Fruit fly (Drosophila melanogaster) whole organism, wandering third instar larva: ENCODE measurements around the gene CG3744.

Source experiments
- Abd-B ChIP-seq: fragments of >200 bp; optimal IDR thresholded peaks from 2 replicates; lab custom pipeline; 2017; ENCODE audit warnings: missing biosample characterization, missing genetic modification characterization
- CG32264 ChIP-seq: fragments of 200-800 bp; sonication (Bioruptor generic); optimal IDR thresholded peaks from 2 replicates; lab custom pipeline; 2016; ENCODE audit warnings: missing biosample characterization, missing genetic modification characterization
- CG9705 ChIP-seq: fragments of 200-800 bp; sonication (Bioruptor generic); optimal IDR thresholded peaks from 2 replicates; lab custom pipeline; 2018; ENCODE audit warnings: missing biosample characterization, mild to moderate bottlenecking, missing genetic modification characterization
- CrebA ChIP-seq: fragments of 200-800 bp; sonication (Bioruptor generic); optimal IDR thresholded peaks from 2 replicates; lab custom pipeline; 2016; ENCODE audit warnings: missing biosample characterization, mild to moderate bottlenecking, missing genetic modification characterization, borderline replicate concordance
- Dfd ChIP-seq: fragments of >200 bp; optimal IDR thresholded peaks from 2 replicates; lab custom pipeline; 2017; ENCODE audit warnings: missing biosample characterization, missing genetic modification characterization
- Dif ChIP-seq: fragments of 200-275, 200-300 bp; sonication (Bioruptor generic); optimal IDR thresholded peaks from 2 replicates; lab custom pipeline; 2018; ENCODE audit warnings: missing biosample characterization, missing genetic modification characterization; ENCODE audit not compliant: partially characterized antibody
- GATAd ChIP-seq: sonication (Bioruptor generic); optimal IDR thresholded peaks from 2 replicates; lab custom pipeline; 2016; ENCODE audit warnings: missing biosample characterization, missing genetic modification characterization
- HLH106 ChIP-seq: fragments of 200-800 bp; optimal IDR thresholded peaks from 3 replicates; lab custom pipeline; 2019; ENCODE audit warnings: missing biosample characterization, mild to moderate bottlenecking, missing genetic modification characterization, moderate library complexity
- Hnf4 ChIP-seq: fragments of 200-800 bp; sonication (Bioruptor generic); optimal IDR thresholded peaks from 2 replicates; lab custom pipeline; 2016; ENCODE audit warnings: missing biosample characterization, mild to moderate bottlenecking, missing genetic modification characterization
- Hr78 ChIP-seq: fragments of >200 bp; optimal IDR thresholded peaks from 2 replicates; lab custom pipeline; 2017; ENCODE audit warnings: missing biosample characterization, missing genetic modification characterization
- Hr83 ChIP-seq: fragments of 200-300 bp; sonication (Bioruptor generic); optimal IDR thresholded peaks from 2 replicates; lab custom pipeline; 2016; ENCODE audit warnings: missing biosample characterization, mild to moderate bottlenecking, missing genetic modification characterization, moderate library complexity; ENCODE audit not compliant: poor library complexity, severe bottlenecking
- Jra ChIP-seq: sonication (Bioruptor generic); optimal IDR thresholded peaks from 2 replicates; lab custom pipeline; 2016; ENCODE audit warnings: missing biosample characterization, missing genetic modification characterization
- Mio ChIP-seq: sonication (Bioruptor generic); optimal IDR thresholded peaks from 2 replicates; lab custom pipeline; 2016; ENCODE audit warnings: missing biosample characterization, missing genetic modification characterization
- Myc ChIP-seq: fragments of >200 bp; optimal IDR thresholded peaks from 2 replicates; lab custom pipeline; 2017
- N ChIP-seq: fragments of >200 bp; optimal IDR thresholded peaks from 2 replicates; lab custom pipeline; 2018; ENCODE audit warnings: missing biosample characterization, missing external identifiers, missing genetic modification characterization
- OdsH ChIP-seq: fragments of 200-800 bp; sonication (Bioruptor generic); optimal IDR thresholded peaks from 2 replicates; lab custom pipeline; 2016; ENCODE audit warnings: missing biosample characterization, mild to moderate bottlenecking, missing genetic modification characterization
- Rel ChIP-seq, 2 experiments: fragments of 200-800 bp; sonication (Bioruptor generic) in 1 of 2; optimal IDR thresholded peaks; 2 replicates in 1 of 2; 3 replicates in 1 of 2; lab custom pipeline; 2016 to 2019; ENCODE audit warnings: mild to moderate bottlenecking in 2 of 2, missing biosample characterization in 2 of 2, missing genetic modification characterization in 2 of 2, moderate library complexity in 1 of 2
- Sp1 ChIP-seq: fragments of 200-800 bp; sonication (Bioruptor generic); optimal IDR thresholded peaks from 3 replicates; lab custom pipeline; 2019; ENCODE audit warnings: missing biosample characterization, mild to moderate bottlenecking, missing genetic modification characterization, moderate library complexity
- Vsx2 ChIP-seq: fragments of 200-300, 225-300 bp; sonication (Bioruptor generic); optimal IDR thresholded peaks from 2 replicates; lab custom pipeline; 2018; ENCODE audit warnings: missing biosample characterization, missing genetic modification characterization; ENCODE audit not compliant: partially characterized antibody
- br ChIP-seq: fragments of 200-800 bp; sonication (Bioruptor generic); optimal IDR thresholded peaks from 2 replicates; lab custom pipeline; 2016; ENCODE audit warnings: missing biosample characterization, missing genetic modification characterization
- brk ChIP-seq: fragments of 200-800 bp; sonication (Bioruptor generic); optimal IDR thresholded peaks from 2 replicates; lab custom pipeline; 2016; ENCODE audit warnings: missing biosample characterization, mild to moderate bottlenecking, missing genetic modification characterization
- dl ChIP-seq, 2 experiments: fragments of 175-275, 200-275 bp in 1 of 2; fragments of 200-275 bp in 1 of 2; sonication (Bioruptor generic); optimal IDR thresholded peaks; lab custom pipeline; 2018; ENCODE audit warnings: mild to moderate bottlenecking in 2 of 2, missing biosample characterization in 2 of 2, missing genetic modification characterization in 2 of 2, moderate library complexity in 2 of 2; ENCODE audit not compliant: partially characterized antibody in 2 of 2, insufficient read depth in 1 of 2
- dmrt93B ChIP-seq: fragments of 200-800 bp; sonication (Bioruptor generic); optimal IDR thresholded peaks from 2 replicates; lab custom pipeline; 2018; ENCODE audit warnings: missing biosample characterization, mild to moderate bottlenecking, missing genetic modification characterization
- dsf ChIP-seq: sonication (Bioruptor generic); optimal IDR thresholded peaks from 2 replicates; lab custom pipeline; 2016; ENCODE audit warnings: missing biosample characterization, missing genetic modification characterization, borderline replicate concordance
- ey ChIP-seq: fragments of 200-800 bp; sonication (Bioruptor generic); optimal IDR thresholded peaks from 2 replicates; lab custom pipeline; 2016; ENCODE audit warnings: missing biosample characterization, missing genetic modification characterization
- foxo ChIP-seq, 2 experiments: fragments of 200-800 bp; sonication (Bioruptor generic); optimal IDR thresholded peaks; 2 replicates in 1 of 2; 3 replicates in 1 of 2; lab custom pipeline; 2016 to 2017; ENCODE audit warnings: missing biosample characterization in 2 of 2, missing genetic modification characterization in 2 of 2
- fru ChIP-seq: fragments of 200-800 bp; sonication (Bioruptor generic); optimal IDR thresholded peaks from 3 replicates; lab custom pipeline; 2016; ENCODE audit warnings: missing biosample characterization, mild to moderate bottlenecking, missing genetic modification characterization
- h ChIP-seq: fragments of 200-800 bp; sonication (Bioruptor generic); optimal IDR thresholded peaks from 3 replicates; lab custom pipeline; 2016; ENCODE audit warnings: missing biosample characterization, mild to moderate bottlenecking, missing genetic modification characterization
- jim ChIP-seq: fragments of 175-275, 200-325 bp; sonication (Bioruptor generic); optimal IDR thresholded peaks from 2 replicates; lab custom pipeline; 2016; ENCODE audit warnings: missing biosample characterization, mild to moderate bottlenecking, missing genetic modification characterization
- lola ChIP-seq: fragments of >200 bp; optimal IDR thresholded peaks from 2 replicates; lab custom pipeline; 2017; ENCODE audit warnings: missing biosample characterization, missing genetic modification characterization
- pan ChIP-seq: fragments of >200 bp; optimal IDR thresholded peaks from 2 replicates; lab custom pipeline; 2017
- psq ChIP-seq: fragments of 200-800 bp; sonication (Bioruptor generic); optimal IDR thresholded peaks from 3 replicates; lab custom pipeline; 2017; ENCODE audit warnings: missing biosample characterization, mild to moderate bottlenecking, missing genetic modification characterization, moderate library complexity
- rgr ChIP-seq: fragments of 200-800 bp; sonication (Bioruptor generic); optimal IDR thresholded peaks from 3 replicates; lab custom pipeline; 2016; ENCODE audit warnings: missing biosample characterization, mild to moderate bottlenecking, missing genetic modification characterization
- sage ChIP-seq: fragments of 200-800 bp; sonication (Bioruptor generic); optimal IDR thresholded peaks from 2 replicates; lab custom pipeline; 2016; ENCODE audit warnings: missing biosample characterization, mild to moderate bottlenecking, missing genetic modification characterization
- sv ChIP-seq: fragments of 200-800 bp; sonication (Bioruptor generic); optimal IDR thresholded peaks from 3 replicates; lab custom pipeline; 2016; ENCODE audit warnings: missing biosample characterization, missing genetic modification characterization
- tai ChIP-seq: sonication (Bioruptor generic); optimal IDR thresholded peaks from 2 replicates; lab custom pipeline; 2016; ENCODE audit warnings: missing biosample characterization, missing genetic modification characterization
- usp ChIP-seq: fragments of >200 bp; optimal IDR thresholded peaks from 2 replicates; lab custom pipeline; 2017; ENCODE audit warnings: missing biosample characterization, missing genetic modification characterization
- woc ChIP-seq: sonication (Bioruptor generic); optimal IDR thresholded peaks from 2 replicates; lab custom pipeline; 2016; ENCODE audit warnings: missing biosample characterization, mild to moderate bottlenecking, missing genetic modification characterization

CG3744 gene

DNA sequence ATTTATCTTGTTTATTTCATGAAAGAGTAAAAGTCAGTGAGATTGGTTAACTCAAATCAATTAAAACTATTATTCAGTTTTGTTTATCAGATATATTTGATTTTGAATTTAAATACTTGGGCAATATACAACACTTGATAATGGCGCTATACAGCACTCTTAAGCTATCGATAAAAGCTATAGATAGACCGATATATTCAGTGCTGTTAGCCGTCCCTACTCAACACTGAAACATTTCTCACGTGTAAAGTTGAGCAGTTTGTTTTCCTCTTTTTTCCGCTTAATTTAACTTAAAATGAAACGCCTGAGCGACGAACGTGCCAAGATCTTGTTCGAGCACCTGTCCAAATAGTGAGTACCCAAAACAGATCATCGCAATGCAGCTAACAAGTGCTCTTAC, 26.0 kb downstream of the CG3744 start, which contains the start of gene CG7006:
Gene CG7006, plus strand, starts transcription at position 208 of the 400 bp plus-strand sequence.
- TF ChIP-seq Hr78 (GFP tag; lab: Kevin White, UChicago): no peak
- peak; percentile 2 for TF ChIP-seq Mio (GFP tag; lab: Kevin White, UChicago)
- TF ChIP-seq CrebA: no peak
- peak; percentile 21 for TF ChIP-seq Vsx2 (GFP tag; lab: Kevin White, UChicago)
- TF ChIP-seq rgr: peak; percentile 89
- no peak for TF ChIP-seq sage (GFP tag; lab: Kevin White, UChicago)
- peak; percentile 63 for TF ChIP-seq Myc (lab: Kevin White, UChicago)
- TF ChIP-seq pan (lab: Kevin White, UChicago): no peak
- TF ChIP-seq CG9705 (GFP tag; lab: Kevin White, UChicago): peak; percentile 74
- TF ChIP-seq Rel (GFP tag; optimal IDR thresholded peaks at IDR 0.05; lab: Kevin White, UChicago): no peak
- TF ChIP-seq Rel (tag; optimal IDR thresholded peaks at IDR 0.05; lab: Kevin White, UChicago): peak; percentile 27
- TF ChIP-seq Sp1 (GFP tag; lab: Kevin White, UChicago): no peak
- no peak for TF ChIP-seq tai (GFP tag; lab: Kevin White, UChicago)
- peak; percentile 71 for TF ChIP-seq OdsH
- TF ChIP-seq usp (GFP tag; lab: Kevin White, UChicago): no peak
- TF ChIP-seq CG32264: no peak
- TF ChIP-seq woc (GFP tag; lab: Kevin White, UChicago): no peak
- TF ChIP-seq Jra (GFP tag; lab: Kevin White, UChicago): peak; percentile 89
- TF ChIP-seq psq: peak; percentile 74
- no peak for TF ChIP-seq Dif (GFP tag; lab: Kevin White, UChicago)
- TF ChIP-seq dsf (GFP tag; lab: Kevin White, UChicago): peak; percentile 76
- TF ChIP-seq Dfd (GFP tag; lab: Kevin White, UChicago): no peak
- peak in 1 of 2 experiments; percentile 88 for TF ChIP-seq foxo (GFP tag; optimal IDR thresholded peaks at IDR 0.05; lab: Kevin White, UChicago)
- TF ChIP-seq ey (GFP tag; lab: Kevin White, UChicago): peak; percentile 74
- TF ChIP-seq Hnf4 (GFP tag; lab: Kevin White, UChicago): peak; percentile 97
- peak; percentile 27 for TF ChIP-seq jim (GFP tag; lab: Kevin White, UChicago)
- TF ChIP-seq brk (GFP tag; lab: Kevin White, UChicago): no peak
- peak; percentile 98 for TF ChIP-seq Hr83 (GFP tag; lab: Kevin White, UChicago)
- no peak for TF ChIP-seq fru (GFP tag; lab: Kevin White, UChicago)
- peak; percentile 85 for TF ChIP-seq h (GFP tag; lab: Kevin White, UChicago)
- peak; percentile 80 for TF ChIP-seq br (GFP tag; lab: Kevin White, UChicago)
- peak; percentile 78 for TF ChIP-seq sv (GFP tag; lab: Kevin White, UChicago)
- peak; percentile 54 for TF ChIP-seq dmrt93B (GFP tag; lab: Kevin White, UChicago)
- TF ChIP-seq lola: no peak
- no peak for TF ChIP-seq Abd-B (GFP tag; lab: Kevin White, UChicago)
- TF ChIP-seq GATAd: peak; percentile 46
- no peak for TF ChIP-seq N (GFP tag; lab: Kevin White, UChicago)
- TF ChIP-seq dl (GFP tag; optimal IDR thresholded peaks at IDR 0.05; lab: Kevin White, UChicago; ENCODE audit: insufficient read depth in 1 of 2, partially characterized antibody in 2 of 2): no peak
- TF ChIP-seq HLH106: peak; percentile 69

DNA sequence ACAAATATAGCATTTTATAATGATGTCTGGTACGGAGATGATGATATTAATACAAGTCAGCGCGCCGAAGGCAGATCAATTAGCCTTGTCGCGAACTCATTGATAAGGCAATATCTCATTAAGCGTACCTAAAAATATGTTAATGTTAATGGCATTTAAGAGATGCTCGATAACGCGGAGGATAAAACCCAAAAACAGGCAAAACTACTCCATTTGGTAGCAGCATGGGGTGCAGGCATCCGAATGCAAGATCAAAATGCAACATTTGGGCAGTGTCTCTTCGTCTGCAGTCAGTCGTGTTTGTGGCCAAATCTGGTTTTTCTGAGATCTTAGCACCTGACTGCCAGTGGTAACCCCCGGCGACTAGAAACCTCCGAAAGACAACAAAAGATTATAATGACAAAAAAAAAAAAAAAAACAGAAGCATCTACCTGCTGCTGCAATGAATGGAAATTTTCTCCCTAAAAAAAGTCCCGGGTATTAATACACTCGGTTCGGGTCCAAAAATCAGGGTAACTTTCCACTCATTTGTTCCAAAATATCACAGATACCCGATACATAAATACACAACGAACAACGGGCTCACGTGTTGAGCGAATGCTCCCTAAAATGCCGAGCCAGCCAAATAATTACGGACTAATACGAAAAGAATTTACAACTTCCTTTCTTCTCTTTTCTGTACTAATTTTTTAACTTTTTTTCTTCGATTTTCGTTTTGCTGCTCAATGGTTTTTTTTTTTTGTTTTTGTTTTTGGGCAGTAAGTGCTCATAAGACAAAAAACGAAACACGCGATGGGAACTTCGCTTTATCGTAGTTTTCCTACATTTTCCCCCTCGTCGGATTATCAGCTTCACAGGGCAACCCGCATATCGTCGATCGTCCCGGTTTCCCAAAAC, 30.3 kb downstream of the CG3744 start:
- TF ChIP-seq Rel (GFP tag; optimal IDR thresholded peaks at IDR 0.05; lab: Kevin White, UChicago) (no peak), Rel (tag; optimal IDR thresholded peaks at IDR 0.05; lab: Kevin White, UChicago) (peak; percentile 52), Jra (GFP tag; lab: Kevin White, UChicago) (no peak), dl (GFP tag; optimal IDR thresholded peaks at IDR 0.05; lab: Kevin White, UChicago; ENCODE audit: insufficient read depth in 1 of 2, partially characterized antibody in 2 of 2) (no peak), OdsH (no peak)
